Worm (Caenorhabditis elegans): ENCODE data around the gene T06D8.9.

The T06D8.9 gene

ce11 chrII:11281177-11281576 is 41.8 kb downstream of the T06D8.9 start:
- TF ChIP-seq ztf-23 (GFP tag; IDR thresholded peaks at IDR 0.05) (no peak), ref-1 (GFP tag; conservative IDR thresholded peaks at IDR 0.05) (no peak), flt-1 (GFP tag; IDR thresholded peaks at IDR 0.05) (no peak), ztf-29 (GFP tag; IDR thresholded peaks at IDR 0.05) (no peak), cog-1 (tag; optimal IDR thresholded peaks at IDR 0.05) (no peak), T22C8.4 (GFP tag; IDR thresholded peaks at IDR 0.05) (no peak), tab-1 (GFP tag; IDR thresholded peaks at IDR 0.05) (no peak), klf-2 (GFP tag; conservative IDR thresholded peaks at IDR 0.05) (no peak), med-1 (GFP tag; optimal IDR thresholded peaks at IDR 0.05; ENCODE audit: insufficient read depth) (no peak)

DNA sequence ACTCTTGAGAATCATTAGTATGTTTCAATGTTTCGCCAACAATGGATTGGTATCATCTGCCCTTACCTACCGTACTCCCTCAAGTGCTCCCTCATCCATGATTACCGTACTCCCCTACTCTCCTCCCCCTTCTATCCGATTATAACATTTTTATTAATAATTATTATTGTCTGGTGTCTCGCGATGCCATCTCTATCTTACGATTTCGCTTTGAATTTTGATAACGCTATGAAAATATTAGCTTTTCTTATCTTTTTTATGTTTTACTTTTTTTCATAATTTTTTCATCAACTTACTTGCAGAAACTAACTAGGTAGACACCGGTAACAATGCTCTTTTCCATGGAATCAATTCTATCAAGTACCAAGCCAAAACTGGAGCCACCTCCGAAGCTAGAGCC is 42.3 kb downstream of the T06D8.9 start, which contains the start of gene unc-130:
Gene unc-130 (plus strand): TSS at position 301 of the 400 bp plus-strand sequence.
- no peak for TF ChIP-seq ref-1 (GFP tag; conservative IDR thresholded peaks at IDR 0.05)
- TF ChIP-seq tab-1 (GFP tag; IDR thresholded peaks at IDR 0.05), result no peak
- TF ChIP-seq flt-1 (GFP tag; IDR thresholded peaks at IDR 0.05), result no peak
- no peak for TF ChIP-seq cog-1 (tag; optimal IDR thresholded peaks at IDR 0.05)
- no peak for TF ChIP-seq klf-2 (GFP tag; conservative IDR thresholded peaks at IDR 0.05)
- TF ChIP-seq T22C8.4 (GFP tag; IDR thresholded peaks at IDR 0.05), result no peak
- TF ChIP-seq ztf-23 (GFP tag; IDR thresholded peaks at IDR 0.05), result no peak
- no peak for TF ChIP-seq med-1 (GFP tag; optimal IDR thresholded peaks at IDR 0.05; ENCODE audit: insufficient read depth)
- TF ChIP-seq ztf-29 (GFP tag; IDR thresholded peaks at IDR 0.05), result no peak

DNA sequence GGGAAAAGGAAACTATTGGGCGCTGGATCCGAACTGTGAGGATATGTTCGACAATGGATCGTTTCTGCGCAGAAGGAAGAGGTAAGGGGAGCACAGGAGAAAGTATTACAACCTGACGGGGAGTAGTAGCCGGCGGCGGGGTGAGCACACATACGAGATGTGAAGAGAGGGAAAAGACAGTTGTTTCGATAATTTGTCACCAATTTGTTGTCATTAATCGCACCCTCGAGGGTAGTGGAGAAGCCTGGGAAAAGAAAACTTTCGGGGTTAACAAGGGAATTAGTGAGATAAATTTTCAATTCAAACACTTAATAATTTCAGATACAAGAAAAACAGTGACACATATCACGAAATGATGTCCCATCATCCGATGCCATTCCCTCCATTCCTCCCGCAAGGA is 43.6 kb downstream of the T06D8.9 start:
- TF ChIP-seq ztf-29 (GFP tag; IDR thresholded peaks at IDR 0.05) (no peak), ztf-23 (GFP tag; IDR thresholded peaks at IDR 0.05) (no peak), tab-1 (GFP tag; IDR thresholded peaks at IDR 0.05) (no peak), ref-1 (GFP tag; conservative IDR thresholded peaks at IDR 0.05) (no peak), klf-2 (GFP tag; conservative IDR thresholded peaks at IDR 0.05) (no peak), T22C8.4 (GFP tag; IDR thresholded peaks at IDR 0.05) (no peak)

ce11 chrII:11283803-11284202 is 44.4 kb downstream of the T06D8.9 start:
- TF ChIP-seq ztf-29 (GFP tag; IDR thresholded peaks at IDR 0.05) (no peak), T22C8.4 (GFP tag; IDR thresholded peaks at IDR 0.05) (no peak), ztf-23 (GFP tag; IDR thresholded peaks at IDR 0.05) (no peak), med-1 (GFP tag; optimal IDR thresholded peaks at IDR 0.05; ENCODE audit: insufficient read depth) (no peak), ref-1 (GFP tag; conservative IDR thresholded peaks at IDR 0.05) (no peak), tab-1 (GFP tag; IDR thresholded peaks at IDR 0.05) (no peak), flt-1 (GFP tag; IDR thresholded peaks at IDR 0.05) (no peak), cog-1 (tag; optimal IDR thresholded peaks at IDR 0.05) (no peak), klf-2 (GFP tag; conservative IDR thresholded peaks at IDR 0.05) (no peak)

ce11 chrII:11284701-11285100 is 45.3 kb downstream of the T06D8.9 start:
- TF ChIP-seq ztf-23 (GFP tag; IDR thresholded peaks at IDR 0.05) (no peak), cog-1 (tag; optimal IDR thresholded peaks at IDR 0.05) (no peak), tab-1 (GFP tag; IDR thresholded peaks at IDR 0.05) (no peak), klf-2 (GFP tag; conservative IDR thresholded peaks at IDR 0.05) (no peak), ztf-29 (GFP tag; IDR thresholded peaks at IDR 0.05) (no peak), ref-1 (GFP tag; conservative IDR thresholded peaks at IDR 0.05) (no peak), T22C8.4 (GFP tag; IDR thresholded peaks at IDR 0.05) (no peak), med-1 (GFP tag; optimal IDR thresholded peaks at IDR 0.05; ENCODE audit: insufficient read depth) (no peak), flt-1 (GFP tag; IDR thresholded peaks at IDR 0.05) (no peak)

ce11 chrII:11285282-11285933 is 46.0 kb downstream of the T06D8.9 start:
- TF ChIP-seq cog-1 (tag; optimal IDR thresholded peaks at IDR 0.05), result no peak
- TF ChIP-seq klf-2 (GFP tag; conservative IDR thresholded peaks at IDR 0.05), result no peak
- TF ChIP-seq med-1 (GFP tag; optimal IDR thresholded peaks at IDR 0.05; ENCODE audit: insufficient read depth), result no peak
- no peak for TF ChIP-seq flt-1 (GFP tag; IDR thresholded peaks at IDR 0.05)
- no peak for TF ChIP-seq ztf-23 (GFP tag; IDR thresholded peaks at IDR 0.05)
- no peak for TF ChIP-seq tab-1 (GFP tag; IDR thresholded peaks at IDR 0.05)
- no peak for TF ChIP-seq T22C8.4 (GFP tag; IDR thresholded peaks at IDR 0.05)
- TF ChIP-seq ref-1 (GFP tag; conservative IDR thresholded peaks at IDR 0.05), result no peak
- no peak for TF ChIP-seq ztf-29 (GFP tag; IDR thresholded peaks at IDR 0.05)

DNA sequence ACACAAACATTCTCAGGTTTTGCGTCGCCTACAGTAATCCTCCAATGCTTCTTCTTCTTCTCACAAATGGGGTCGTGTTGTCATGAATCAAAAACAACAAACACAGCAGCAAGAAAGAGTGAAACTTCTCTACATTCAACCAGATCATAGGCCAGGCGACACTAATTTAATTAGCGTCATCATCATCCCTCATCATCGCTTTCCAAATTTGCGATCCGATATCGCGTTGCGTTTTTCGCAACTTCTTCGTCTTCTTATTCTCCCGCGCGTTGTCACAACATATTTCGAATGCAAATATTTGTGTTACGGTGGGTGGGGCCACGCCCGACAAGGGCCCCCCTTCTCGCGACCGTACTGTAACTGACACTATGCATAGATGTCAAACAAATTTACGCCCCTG is 47.0 kb downstream of the T06D8.9 start:
- TF ChIP-seq ztf-29 (GFP tag; IDR thresholded peaks at IDR 0.05), result no peak
- no peak for TF ChIP-seq flt-1 (GFP tag; IDR thresholded peaks at IDR 0.05)
- TF ChIP-seq klf-2 (GFP tag; conservative IDR thresholded peaks at IDR 0.05), result no peak
- no peak for TF ChIP-seq ref-1 (GFP tag; conservative IDR thresholded peaks at IDR 0.05)
- no peak for TF ChIP-seq ztf-23 (GFP tag; IDR thresholded peaks at IDR 0.05)
- no peak for TF ChIP-seq tab-1 (GFP tag; IDR thresholded peaks at IDR 0.05)

- TF ChIP-seq T22C8.4 (GFP tag; IDR thresholded peaks at IDR 0.05) (no peak), klf-2 (GFP tag; conservative IDR thresholded peaks at IDR 0.05) (no peak), ztf-29 (GFP tag; IDR thresholded peaks at IDR 0.05) (no peak), flt-1 (GFP tag; IDR thresholded peaks at IDR 0.05) (no peak), med-1 (GFP tag; optimal IDR thresholded peaks at IDR 0.05; ENCODE audit: insufficient read depth) (no peak), ref-1 (GFP tag; conservative IDR thresholded peaks at IDR 0.05) (no peak), cog-1 (tag; optimal IDR thresholded peaks at IDR 0.05) (no peak), ztf-23 (GFP tag; IDR thresholded peaks at IDR 0.05) (no peak), tab-1 (GFP tag; IDR thresholded peaks at IDR 0.05) (no peak)
These were observed 48.8 kb downstream of the T06D8.9 start for ce11 chrII:11288148-11288547.

ce11 chrII:11290109-11290784 is 50.9 kb downstream of the T06D8.9 start, which contains the start of gene C47G2.3:
Gene C47G2.3, minus strand, starts transcription at chrII:11290159.
- TF ChIP-seq med-1 (GFP tag; optimal IDR thresholded peaks at IDR 0.05; ENCODE audit: insufficient read depth), result no peak

All from whole organism, midembryonic.